Worm (Caenorhabditis elegans): ENCODE data around the gene srw-100.

ce11 chrV:1721966-1722365, 11.0 kb downstream of the srw-100 start, which contains the start of gene srw-101:
- TF ChIP-seq unc-62 (GFP tag; optimal IDR thresholded peaks at IDR 0.05 in 1 of 2) (no peak), unc-62 (tag; optimal IDR thresholded peaks at IDR 0.05) (no peak), ZK546.5 (tag; optimal IDR thresholded peaks at IDR 0.05) (no peak), unc-130 (GFP tag; optimal IDR thresholded peaks at IDR 0.05) (no peak), mdl-1 (tag; optimal IDR thresholded peaks at IDR 0.05) (no peak), nhr-25 (tag; optimal IDR thresholded peaks at IDR 0.05; ENCODE audit: borderline replicate concordance, insufficient read depth) (no peak), lin-13 (GFP tag; optimal IDR thresholded peaks at IDR 0.05) (no peak), lim-7 (GFP tag; IDR thresholded peaks at IDR 0.05) (no peak), nhr-237 (tag; optimal IDR thresholded peaks at IDR 0.05) (no peak), ama-1 (optimal IDR thresholded peaks at IDR 0.05) (no peak), hlh-11 (tag; optimal IDR thresholded peaks at IDR 0.05) (no peak), mes-2 (tag; optimal IDR thresholded peaks at IDR 0.05; ENCODE audit: poor library complexity, severe bottlenecking) (no peak), tra-1 (GFP tag; IDR thresholded peaks at IDR 0.05) (no peak)
